Fruit fly (Drosophila melanogaster): ENCODE measurements around the gene CG12096.

The CG12096 gene

dm6 chrX:13131063-13131773 lies 28.2 kb upstream of the CG12096 start:
- TF ChIP-seq CG32121 (GFP tag; IDR thresholded peaks at IDR 0.05) (peak; percentile 99), rn (GFP tag; IDR thresholded peaks at IDR 0.05) (peak; percentile 98), CG4496 (GFP tag; IDR thresholded peaks at IDR 0.05) (peak; percentile 100), CG15710 (tag; optimal IDR thresholded peaks at IDR 0.05) (peak; percentile 91), CG17806 (tag; optimal IDR thresholded peaks at IDR 0.05) (peak; percentile 89), CG8159 (tag; optimal IDR thresholded peaks at IDR 0.05) (peak; percentile 87), CG12605 (GFP tag; IDR thresholded peaks at IDR 0.05) (peak; percentile 98), CG13204 (GFP tag; optimal IDR thresholded peaks at IDR 0.05) (peak; percentile 91), CG8301 (tag; optimal IDR thresholded peaks at IDR 0.05) (peak; percentile 98), CG9948 (tag; optimal IDR thresholded peaks at IDR 0.05) (peak; percentile 92), Pif1A (GFP tag; optimal IDR thresholded peaks at IDR 0.05) (peak; percentile 96), fd96Ca (GFP tag; IDR thresholded peaks at IDR 0.05) (peak; percentile 100), CG10348 (GFP tag; IDR thresholded peaks at IDR 0.05) (peak; percentile 98), Snoo (tag; optimal IDR thresholded peaks at IDR 0.05) (peak; percentile 98), gl (tag; optimal IDR thresholded peaks at IDR 0.05) (peak; percentile 87), Pif1B (GFP tag; optimal IDR thresholded peaks at IDR 0.05) (peak; percentile 95), EcR (GFP tag; optimal IDR thresholded peaks at IDR 0.05) (no peak), CG14655 (GFP tag; optimal IDR thresholded peaks at IDR 0.05) (peak; percentile 98), D1 (tag; optimal IDR thresholded peaks at IDR 0.05) (peak; percentile 72), CG34367 (tag; optimal IDR thresholded peaks at IDR 0.05) (peak; percentile 92), Ets98B (GFP tag; IDR thresholded peaks at IDR 0.05) (peak; percentile 100)

DNA sequence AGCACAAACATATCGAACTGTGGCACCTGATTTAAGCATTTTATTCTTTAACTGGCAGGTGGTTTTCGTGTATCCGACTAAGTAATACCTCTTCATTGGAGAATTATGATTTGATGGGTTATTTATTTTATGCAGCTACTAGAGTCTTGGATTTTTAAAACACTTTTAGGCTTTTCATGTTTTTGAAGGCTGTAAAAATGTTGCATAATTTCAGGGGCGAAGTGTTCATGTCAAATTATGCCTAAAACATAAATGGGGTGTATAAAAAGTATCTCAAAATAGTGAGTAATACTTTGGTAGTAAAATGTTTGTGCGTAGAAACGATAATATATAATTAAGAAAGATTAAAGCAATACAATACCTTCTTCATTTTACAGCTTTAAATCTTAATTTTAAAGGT lies 24.6 kb upstream of the CG12096 start:
- TF ChIP-seq CG17806 (tag; optimal IDR thresholded peaks at IDR 0.05) (no peak), Pif1A (GFP tag; optimal IDR thresholded peaks at IDR 0.05) (no peak), Pif1B (GFP tag; optimal IDR thresholded peaks at IDR 0.05) (no peak), CG34367 (tag; optimal IDR thresholded peaks at IDR 0.05) (no peak), CG13204 (GFP tag; optimal IDR thresholded peaks at IDR 0.05) (no peak), Snoo (tag; optimal IDR thresholded peaks at IDR 0.05) (no peak), CG14655 (GFP tag; optimal IDR thresholded peaks at IDR 0.05) (no peak), CG8301 (tag; optimal IDR thresholded peaks at IDR 0.05) (no peak)

DNA sequence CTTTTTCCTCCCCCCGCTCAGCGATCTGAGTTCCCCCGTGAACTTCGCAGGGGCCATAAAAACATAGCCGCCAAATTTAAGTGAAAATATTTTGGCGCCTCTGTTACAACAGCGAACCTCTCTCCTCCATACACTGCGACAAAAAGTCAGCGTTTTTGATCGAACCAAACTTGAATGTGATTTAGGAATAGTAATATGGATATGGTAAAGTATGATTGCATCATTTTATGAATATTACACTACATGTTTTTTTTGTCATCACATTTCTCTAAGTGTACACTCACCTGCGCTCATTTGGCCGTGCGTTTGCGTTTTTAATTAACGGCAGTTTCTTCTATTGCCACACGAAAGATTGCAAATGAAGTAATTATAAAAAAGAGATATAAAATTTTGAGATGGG lies 23.7 kb upstream of the CG12096 start:
- peak; percentile 63; the same call in 1 of the 2 replicates for TF ChIP-seq CG32121 (GFP tag; IDR thresholded peaks at IDR 0.05)
- peak; percentile 79; the same call in 2 of the 3 replicates for TF ChIP-seq CG4496 (GFP tag; IDR thresholded peaks at IDR 0.05)
- TF ChIP-seq CG17806 (tag; optimal IDR thresholded peaks at IDR 0.05), result peak; percentile 32
- no peak for TF ChIP-seq CG12605 (GFP tag; IDR thresholded peaks at IDR 0.05)
- no peak for TF ChIP-seq EcR (GFP tag; optimal IDR thresholded peaks at IDR 0.05)
- peak; percentile 38 for TF ChIP-seq Snoo (tag; optimal IDR thresholded peaks at IDR 0.05)
- no peak for TF ChIP-seq D1 (tag; optimal IDR thresholded peaks at IDR 0.05)
- peak; percentile 72; the same call in 2 of the 3 replicates for TF ChIP-seq fd96Ca (GFP tag; IDR thresholded peaks at IDR 0.05)
- TF ChIP-seq Ets98B (GFP tag; IDR thresholded peaks at IDR 0.05), result peak; percentile 60
- TF ChIP-seq CG15710 (tag; optimal IDR thresholded peaks at IDR 0.05), result no peak
- TF ChIP-seq rn (GFP tag; IDR thresholded peaks at IDR 0.05), result no peak
- no peak for TF ChIP-seq CG34367 (tag; optimal IDR thresholded peaks at IDR 0.05)
- no peak for TF ChIP-seq CG10348 (GFP tag; IDR thresholded peaks at IDR 0.05)
- TF ChIP-seq CG14655 (GFP tag; optimal IDR thresholded peaks at IDR 0.05), result peak; percentile 1
- no peak for TF ChIP-seq gl (tag; optimal IDR thresholded peaks at IDR 0.05)
- TF ChIP-seq Pif1B (GFP tag; optimal IDR thresholded peaks at IDR 0.05), result peak; percentile 41
- no peak for TF ChIP-seq CG9948 (tag; optimal IDR thresholded peaks at IDR 0.05)
- TF ChIP-seq CG8301 (tag; optimal IDR thresholded peaks at IDR 0.05), result peak; percentile 39
- TF ChIP-seq CG13204 (GFP tag; optimal IDR thresholded peaks at IDR 0.05), result no peak
- TF ChIP-seq CG8159 (tag; optimal IDR thresholded peaks at IDR 0.05), result peak; percentile 13
- TF ChIP-seq Pif1A (GFP tag; optimal IDR thresholded peaks at IDR 0.05), result peak; percentile 54

DNA sequence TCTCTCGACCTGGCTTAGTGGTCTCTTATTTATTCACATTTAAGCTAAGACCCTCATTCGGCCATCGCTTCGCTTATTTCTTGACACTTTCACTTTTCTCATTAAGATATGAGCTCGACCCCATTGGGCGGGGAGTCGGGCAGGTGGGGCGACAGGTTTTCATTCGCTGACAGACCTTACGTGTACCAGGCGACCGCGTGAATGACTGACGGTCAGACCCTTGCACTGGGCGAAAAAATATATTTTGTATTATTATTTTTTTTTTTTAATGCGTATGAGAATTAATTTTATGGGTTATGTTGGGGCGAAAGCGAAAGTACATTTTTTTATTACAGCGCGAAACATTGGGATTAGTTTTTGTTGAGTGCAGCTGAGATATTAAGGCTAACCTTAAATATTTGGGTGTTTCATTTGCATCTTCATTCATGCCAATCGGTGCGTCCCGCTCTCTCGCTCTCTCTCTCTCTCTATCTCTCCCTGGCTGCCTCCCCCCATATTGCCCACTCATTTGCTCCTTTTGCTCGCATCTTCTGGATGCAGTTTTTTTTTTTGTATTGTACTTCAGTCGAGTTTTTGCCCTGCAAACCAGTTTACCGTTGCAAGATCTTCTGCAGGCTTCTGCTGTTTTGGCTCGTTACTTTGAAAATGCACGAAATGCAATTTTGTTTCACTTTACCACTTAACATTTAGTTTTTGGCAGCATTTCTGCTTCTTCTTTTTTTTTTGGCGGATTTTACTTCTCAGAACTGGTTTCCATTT lies 22.3 kb upstream of the CG12096 start:
- TF ChIP-seq CG14655 (GFP tag; optimal IDR thresholded peaks at IDR 0.05) (peak; percentile 44), fd96Ca (GFP tag; IDR thresholded peaks at IDR 0.05) (peak; percentile 31; the same call in 1 of the 3 replicates), Ets98B (GFP tag; IDR thresholded peaks at IDR 0.05) (peak; percentile 25; the same call in 1 of the 2 replicates), CG4496 (GFP tag; IDR thresholded peaks at IDR 0.05) (peak; percentile 68), CG12605 (GFP tag; IDR thresholded peaks at IDR 0.05) (no peak), EcR (GFP tag; optimal IDR thresholded peaks at IDR 0.05) (peak; percentile 26), CG17806 (tag; optimal IDR thresholded peaks at IDR 0.05) (peak; percentile 15), CG10348 (GFP tag; IDR thresholded peaks at IDR 0.05) (no peak), D1 (tag; optimal IDR thresholded peaks at IDR 0.05) (no peak), Pif1A (GFP tag; optimal IDR thresholded peaks at IDR 0.05) (peak; percentile 80), CG34367 (tag; optimal IDR thresholded peaks at IDR 0.05) (no peak), rn (GFP tag; IDR thresholded peaks at IDR 0.05) (0 out of 2 replicates have a peak, but pooled peaks have one; percentile 28), CG15710 (tag; optimal IDR thresholded peaks at IDR 0.05) (peak; percentile 48), Pif1B (GFP tag; optimal IDR thresholded peaks at IDR 0.05) (peak; percentile 83), CG9948 (tag; optimal IDR thresholded peaks at IDR 0.05) (peak; percentile 18), CG8159 (tag; optimal IDR thresholded peaks at IDR 0.05) (peak; percentile 55), CG8301 (tag; optimal IDR thresholded peaks at IDR 0.05) (no peak), Snoo (tag; optimal IDR thresholded peaks at IDR 0.05) (peak; percentile 69), gl (tag; optimal IDR thresholded peaks at IDR 0.05) (peak; percentile 45), CG32121 (GFP tag; IDR thresholded peaks at IDR 0.05) (no peak), CG13204 (GFP tag; optimal IDR thresholded peaks at IDR 0.05) (peak; percentile 49)
